Worm (Caenorhabditis elegans) whole organism, late embryonic: ENCODE measurements around the gene unc-32.
A peak's percentile ranks its signal among the peaks of the same experiment; 100 is the strongest.

ENCODE experiments used
- K02D7.2 ChIP-seq: sonication (generic microtip); optimal IDR thresholded peaks from 2 replicates; lab custom pipeline; 2017; ENCODE audit warnings: mild to moderate bottlenecking, missing genetic modification characterization, missing compliant biosample characterization
- ceh-18 ChIP-seq: sonication (generic microtip); optimal IDR thresholded peaks from 2 replicates; lab custom pipeline; 2016; ENCODE audit warnings: missing genetic modification characterization, missing compliant biosample characterization
- ceh-24 ChIP-seq: sonication (generic microtip); optimal IDR thresholded peaks from 2 replicates; lab custom pipeline; 2016; ENCODE audit warnings: mild to moderate bottlenecking, missing genetic modification characterization, missing compliant biosample characterization
- ceh-31 ChIP-seq: sonication (generic microtip); optimal IDR thresholded peaks from 2 replicates; lab custom pipeline; 2016; ENCODE audit warnings: missing genetic modification characterization, missing compliant biosample characterization
- ceh-48 ChIP-seq: sonication (generic microtip); optimal IDR thresholded peaks from 2 replicates; lab custom pipeline; 2016; ENCODE audit warnings: missing genetic modification characterization, inconsistent platforms, missing compliant biosample characterization
- che-1 ChIP-seq: sonication (generic microtip); optimal IDR thresholded peaks from 2 replicates; lab custom pipeline; 2016; ENCODE audit warnings: mild to moderate bottlenecking, missing genetic modification characterization, missing compliant biosample characterization
- fkh-6 ChIP-seq: sonication (generic microtip); optimal IDR thresholded peaks from 2 replicates; lab custom pipeline; 2016; ENCODE audit warnings: missing genetic modification characterization, missing compliant biosample characterization
- nfya-1 ChIP-seq: sonication (generic microtip); optimal IDR thresholded peaks from 2 replicates; lab custom pipeline; 2017; ENCODE audit warnings: missing genetic modification characterization, mild to moderate bottlenecking, missing compliant biosample characterization, antibody characterized with exemption, moderate library complexity
- nhr-11 ChIP-seq: fragments of 150-350 bp; optimal IDR thresholded peaks from 2 replicates; lab custom pipeline; 2014; ENCODE audit warnings: missing biosample characterization, missing genetic modification characterization
- rnt-1 ChIP-seq: sonication (generic microtip); optimal IDR thresholded peaks from 2 replicates; lab custom pipeline; 2016; ENCODE audit warnings: missing genetic modification characterization, missing compliant biosample characterization
- unc-42 ChIP-seq: sonication (generic microtip); optimal IDR thresholded peaks from 2 replicates; lab custom pipeline; 2016; ENCODE audit warnings: missing genotype, missing genetic modification characterization, missing compliant biosample characterization

The unc-32 gene

ce11 chrIII:8956146-8956646 lies 50.8 kb downstream of the unc-32 start, which contains the start of the genes ZK643.5 and ZK643.2:
ZK643.5 (minus strand) TSS chrIII:8956196.
ZK643.2 (plus strand) TSS chrIII:8956540.
- TF ChIP-seq ceh-48 (peak; percentile 99), ceh-31 (tag; lab: Kevin White, UChicago) (peak; percentile 43), nhr-11 (tag; lab: Kevin White, UChicago) (no peak), unc-42 (peak; percentile 76), ceh-24 (tag; lab: Kevin White, UChicago) (no peak), nfya-1 (tag; lab: Kevin White, UChicago) (peak; percentile 49), ceh-18 (tag; lab: Kevin White, UChicago) (no peak)
- TF ChIP-seq, all 69 proteins: peak for 4

DNA sequence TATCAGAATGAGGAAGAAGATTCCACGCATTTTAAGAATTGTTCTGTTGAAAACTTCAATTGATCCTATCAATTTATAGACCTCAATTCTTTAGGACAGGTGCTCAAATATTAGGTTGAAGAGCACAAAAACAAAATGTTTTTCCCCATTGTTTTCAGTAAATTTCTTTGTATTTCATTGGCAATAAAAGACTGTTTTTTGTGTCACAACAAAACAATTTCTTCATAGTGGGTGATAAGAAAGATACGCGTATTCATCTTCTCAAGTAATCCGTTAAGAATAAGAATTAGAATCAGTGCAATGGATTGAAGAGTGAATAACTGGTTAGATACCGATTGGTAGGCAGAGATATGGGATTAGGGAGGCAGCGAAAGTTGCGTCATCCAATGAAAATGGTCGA lies 55.2 kb downstream of the unc-32 start, which contains the start of gene ZK643.6:
TSS of gene ZK643.6 (minus strand) at position 101 of the 400 bp plus-strand sequence.
- TF ChIP-seq rnt-1 (tag; lab: Kevin White, UChicago) (no peak), fkh-6 (tag; lab: Kevin White, UChicago) (no peak), che-1 (tag; lab: Kevin White, UChicago) (no peak), K02D7.2 (tag; lab: Kevin White, UChicago) (no peak)
